Worm (Caenorhabditis elegans) whole organism, midembryonic: Measurements from ENCODE around the gene ZC132.9.
"Not testable (repeated sequence)": the region's sequence is repeated elsewhere in the genome, so short reads cannot be mapped to it uniquely, and the experiment has no call there.

Experiments
- klf-2 ChIP-seq: fragments of 200-800 bp; sonication (Bioruptor generic); conservative IDR thresholded peaks from 2 replicates; pipeline ENCODE4 v1.3.6; 2022; ENCODE audit warnings: missing genetic modification reagents, missing genetic modification characterization, missing compliant biosample characterization
- med-1 ChIP-seq: sonication (generic microtip); optimal IDR thresholded peaks from 2 replicates; lab custom pipeline; 2017; ENCODE audit warnings: missing genetic modification characterization, mild to moderate bottlenecking, missing compliant biosample characterization, antibody characterized with exemption, missing genetic modification reagents; ENCODE audit not compliant: insufficient read depth
- ztf-23 ChIP-seq: fragments of 200-800 bp; sonication (Bioruptor generic); IDR thresholded peaks from 2 replicates; pipeline ENCODE4 v1.3.6; 2022; ENCODE audit warnings: missing genetic modification reagents, missing genetic modification characterization, missing compliant biosample characterization
- ztf-29 ChIP-seq: fragments of 200-800 bp; sonication (Bioruptor generic); IDR thresholded peaks from 2 replicates; pipeline ENCODE4 v1.3.6; 2022; ENCODE audit warnings: missing genetic modification reagents, missing genetic modification characterization, missing compliant biosample characterization

- TF ChIP-seq ztf-29 (GFP tag; lab: Robert Waterston, UW); ztf-23 (GFP tag; lab: Robert Waterston, UW); med-1 (GFP tag; lab: Kevin White, UChicago); klf-2 (GFP tag; lab: Robert Waterston, UW): not testable (repeated sequence)
Observed at ce11 chrV:4268213-4268612, 51.6 kb downstream of the ZC132.9 start, which contains the start of gene srt-36.
